Fruit fly (Drosophila melanogaster): ENCODE results near the gene CG14397.

- TF ChIP-seq Dfd (GFP tag; optimal IDR thresholded peaks at IDR 0.05) (no peak), usp (GFP tag; optimal IDR thresholded peaks at IDR 0.05) (no peak), OdsH (GFP tag; optimal IDR thresholded peaks at IDR 0.05) (no peak), fru (GFP tag; optimal IDR thresholded peaks at IDR 0.05) (no peak), br (GFP tag; optimal IDR thresholded peaks at IDR 0.05) (no peak), lola (GFP tag; optimal IDR thresholded peaks at IDR 0.05) (no peak), Hnf4 (GFP tag; optimal IDR thresholded peaks at IDR 0.05) (no peak), GATAd (GFP tag; optimal IDR thresholded peaks at IDR 0.05) (no peak), sv (GFP tag; optimal IDR thresholded peaks at IDR 0.05) (no peak), psq (GFP tag; optimal IDR thresholded peaks at IDR 0.05) (no peak), dsf (GFP tag; optimal IDR thresholded peaks at IDR 0.05; ENCODE audit: borderline replicate concordance) (no peak), dl (GFP tag; optimal IDR thresholded peaks at IDR 0.05; ENCODE audit: insufficient read depth in 1 of 2, partially characterized antibody in 2 of 2) (no peak), h (GFP tag; optimal IDR thresholded peaks at IDR 0.05) (no peak)
Measured at dm6 chr2L:21082444-21083201, 8.4 kb upstream of the CG14397 start, which contains the start of gene CG33511.
